Fruit fly (Drosophila melanogaster): ENCODE data around the gene Ace.

Ace gene

dm6 chr3R:13258696-13259567 lies at the start of gene Ace:
TSS of gene Ace (minus strand) at chr3R:13259517.
- TF ChIP-seq Six4 (GFP tag; optimal IDR thresholded peaks at IDR 0.05), result no peak
- TF ChIP-seq CG17385 (GFP tag; optimal IDR thresholded peaks at IDR 0.05), result no peak
- no peak for TF ChIP-seq CG1024 (GFP tag; IDR thresholded peaks at IDR 0.05)
- peak; percentile 66 for TF ChIP-seq onecut (GFP tag; IDR thresholded peaks at IDR 0.05)
- TF ChIP-seq Atf-2 (GFP tag; optimal IDR thresholded peaks at IDR 0.05), result no peak
- peak; percentile 7; the same call in 1 of the 2 replicates for TF ChIP-seq Adf1 (GFP tag; IDR thresholded peaks at IDR 0.05)
- peak; percentile 26 for TF ChIP-seq Med (GFP tag)
- TF ChIP-seq pnt (GFP tag; optimal IDR thresholded peaks at IDR 0.05), result no peak
- peak; percentile 52 for TF ChIP-seq Jarid2 (GFP tag; optimal IDR thresholded peaks at IDR 0.05)
- TF ChIP-seq CG13424 (tag; optimal IDR thresholded peaks at IDR 0.05), result no peak
- no peak for TF ChIP-seq dati (GFP tag; IDR thresholded peaks at IDR 0.05)
- 0 out of 3 replicates have a peak, but pooled peaks have one; percentile 29 for TF ChIP-seq z (GFP tag; IDR thresholded peaks at IDR 0.05)
- TF ChIP-seq Dll (GFP tag; IDR thresholded peaks at IDR 0.05; ENCODE audit: partially characterized antibody), result 0 out of 4 replicates have a peak, but pooled peaks have one; percentile 22
- TF ChIP-seq NfI (GFP tag; optimal IDR thresholded peaks at IDR 0.05), result no peak
- TF ChIP-seq CG16779 (GFP tag; IDR thresholded peaks at IDR 0.05), result no peak
- no peak for TF ChIP-seq D (optimal IDR thresholded peaks at IDR 0.05)
- TF ChIP-seq D (GFP tag; optimal IDR thresholded peaks at IDR 0.05), result no peak
- no peak for TF ChIP-seq Rfx (GFP tag; IDR thresholded peaks at IDR 0.05)
- peak; percentile 58 for TF ChIP-seq cg (GFP tag; optimal IDR thresholded peaks at IDR 0.05)
- peak; percentile 11 for TF ChIP-seq ATbp (GFP tag; optimal IDR thresholded peaks at IDR 0.05)
- TF ChIP-seq HLH54F (GFP tag; optimal IDR thresholded peaks at IDR 0.05), result no peak
- no peak for TF ChIP-seq Sox102F (GFP tag; optimal IDR thresholded peaks at IDR 0.05)
- TF ChIP-seq CG34422 (GFP tag; IDR thresholded peaks at IDR 0.05), result 0 out of 3 replicates have a peak, but pooled peaks have one; percentile 14
- TF ChIP-seq CG13296 (GFP tag; optimal IDR thresholded peaks at IDR 0.05), result no peak
- no peak for TF ChIP-seq aop (GFP tag; IDR thresholded peaks at IDR 0.05)
- TF ChIP-seq CG2889 (GFP tag; IDR thresholded peaks at IDR 0.05), result no peak
- no peak for TF ChIP-seq ase (GFP tag; IDR thresholded peaks at IDR 0.05)
- no peak for TF ChIP-seq CkIIα-i1 (GFP tag; IDR thresholded peaks at IDR 0.05)
- no peak for TF ChIP-seq CG7745 (tag; optimal IDR thresholded peaks at IDR 0.05)
- no peak for TF ChIP-seq CG6765 (GFP tag; optimal IDR thresholded peaks at IDR 0.05)
- no peak for TF ChIP-seq prd (optimal IDR thresholded peaks at IDR 0.05)
- no peak for TF ChIP-seq prd (GFP tag; IDR thresholded peaks at IDR 0.05)
- peak; percentile 36 for TF ChIP-seq Asciz (GFP tag; optimal IDR thresholded peaks at IDR 0.05)
- TF ChIP-seq chif (GFP tag; optimal IDR thresholded peaks at IDR 0.05), result no peak
- no peak for TF ChIP-seq CG1529 (GFP tag; optimal IDR thresholded peaks at IDR 0.05)
- no peak for TF ChIP-seq sim (GFP tag; IDR thresholded peaks at IDR 0.05)
- peak; percentile 32 for TF ChIP-seq CG3163 (GFP tag; optimal IDR thresholded peaks at IDR 0.05)
- peak in 1 of 2 experiments; percentile 40 for TF ChIP-seq crp (GFP tag; optimal IDR thresholded peaks at IDR 0.05)
- TF ChIP-seq Deaf1 (tag; optimal IDR thresholded peaks at IDR 0.05), result no peak
- TF ChIP-seq Blimp-1 (GFP tag; optimal IDR thresholded peaks at IDR 0.05), result no peak
- peak; percentile 19 for TF ChIP-seq CG12659 (GFP tag; optimal IDR thresholded peaks at IDR 0.05)
- TF ChIP-seq PHDP (tag; optimal IDR thresholded peaks at IDR 0.05), result peak; percentile 19
- TF ChIP-seq bsh (GFP tag; optimal IDR thresholded peaks at IDR 0.05), result no peak
- no peak for TF ChIP-seq CG34376 (GFP tag; optimal IDR thresholded peaks at IDR 0.05)
- peak; percentile 80 to 93 for TF ChIP-seq Trl (optimal IDR thresholded peaks at IDR 0.05)
- no peak for TF ChIP-seq Trl (GFP tag; optimal IDR thresholded peaks at IDR 0.05)
- no peak for TF ChIP-seq CG10321 (GFP tag; IDR thresholded peaks at IDR 0.05)
- no peak for TF ChIP-seq CG8478 (optimal IDR thresholded peaks at IDR 0.05)
- no peak for TF ChIP-seq CG8281 (tag; optimal IDR thresholded peaks at IDR 0.05)
- peak; percentile 11 for TF ChIP-seq CG18599 (GFP tag; optimal IDR thresholded peaks at IDR 0.05)
